Worm (Caenorhabditis elegans) whole organism, midembryonic: Measurements from ENCODE around the gene dos-1.

Experiments used
- T22C8.4 ChIP-seq: fragments of 200-800 bp; sonication (Bioruptor generic); IDR thresholded peaks from 2 replicates; pipeline ENCODE4 v1.3.6; 2022; ENCODE audit warnings: missing genetic modification characterization, missing compliant biosample characterization
- cog-1 ChIP-seq: sonication (generic microtip); optimal IDR thresholded peaks from 2 replicates; lab custom pipeline; 2016; ENCODE audit warnings: missing genetic modification characterization, missing compliant biosample characterization
- flt-1 ChIP-seq: fragments of 200-800 bp; sonication (Bioruptor generic); IDR thresholded peaks from 2 replicates; pipeline ENCODE4 v1.3.6; 2022; ENCODE audit warnings: missing genetic modification characterization, missing compliant biosample characterization
- klf-2 ChIP-seq: fragments of 200-800 bp; sonication (Bioruptor generic); conservative IDR thresholded peaks from 2 replicates; pipeline ENCODE4 v1.3.6; 2022; ENCODE audit warnings: missing genetic modification reagents, missing genetic modification characterization, missing compliant biosample characterization
- ref-1 ChIP-seq: fragments of 200-800 bp; sonication (Bioruptor generic); conservative IDR thresholded peaks from 2 replicates; pipeline ENCODE4 v1.3.6; 2022; ENCODE audit warnings: missing genetic modification reagents, missing genetic modification characterization, missing compliant biosample characterization

ce11 chrIII:9118314-9118850 lies 14.6 kb downstream of the dos-1 start, which contains the start of gene grl-11:
- TF ChIP-seq T22C8.4 (GFP tag; lab: Robert Waterston, UW): no peak
- TF ChIP-seq flt-1 (GFP tag; lab: Robert Waterston, UW): no peak
- TF ChIP-seq klf-2 (GFP tag; lab: Robert Waterston, UW): no peak
- no peak for TF ChIP-seq ref-1
- no peak for TF ChIP-seq cog-1 (tag; lab: Kevin White, UChicago)
